Fruit fly (Drosophila melanogaster) whole organism, wandering third instar larva: Measurements from ENCODE around the gene Drak.

Experiments used
- GATAd ChIP-seq: sonication (Bioruptor generic); optimal IDR thresholded peaks from 2 replicates; lab custom pipeline; 2016; ENCODE audit warnings: missing biosample characterization, missing genetic modification characterization
- OdsH ChIP-seq: fragments of 200-800 bp; sonication (Bioruptor generic); optimal IDR thresholded peaks from 2 replicates; lab custom pipeline; 2016; ENCODE audit warnings: missing biosample characterization, mild to moderate bottlenecking, missing genetic modification characterization
- Rel ChIP-seq, 2 experiments: fragments of 200-800 bp; sonication (Bioruptor generic) in 1 of 2; optimal IDR thresholded peaks; 2 replicates in 1 of 2; 3 replicates in 1 of 2; lab custom pipeline; 2016 to 2019; ENCODE audit warnings: mild to moderate bottlenecking in 2 of 2, missing biosample characterization in 2 of 2, missing genetic modification characterization in 2 of 2, moderate library complexity in 1 of 2
- br ChIP-seq: fragments of 200-800 bp; sonication (Bioruptor generic); optimal IDR thresholded peaks from 2 replicates; lab custom pipeline; 2016; ENCODE audit warnings: missing biosample characterization, missing genetic modification characterization
- brk ChIP-seq: fragments of 200-800 bp; sonication (Bioruptor generic); optimal IDR thresholded peaks from 2 replicates; lab custom pipeline; 2016; ENCODE audit warnings: missing biosample characterization, mild to moderate bottlenecking, missing genetic modification characterization
- dmrt93B ChIP-seq: fragments of 200-800 bp; sonication (Bioruptor generic); optimal IDR thresholded peaks from 2 replicates; lab custom pipeline; 2018; ENCODE audit warnings: missing biosample characterization, mild to moderate bottlenecking, missing genetic modification characterization
- fru ChIP-seq: fragments of 200-800 bp; sonication (Bioruptor generic); optimal IDR thresholded peaks from 3 replicates; lab custom pipeline; 2016; ENCODE audit warnings: missing biosample characterization, mild to moderate bottlenecking, missing genetic modification characterization
- lola ChIP-seq: fragments of >200 bp; optimal IDR thresholded peaks from 2 replicates; lab custom pipeline; 2017; ENCODE audit warnings: missing biosample characterization, missing genetic modification characterization
- pan ChIP-seq: fragments of >200 bp; optimal IDR thresholded peaks from 2 replicates; lab custom pipeline; 2017
- usp ChIP-seq: fragments of >200 bp; optimal IDR thresholded peaks from 2 replicates; lab custom pipeline; 2017; ENCODE audit warnings: missing biosample characterization, missing genetic modification characterization

- TF ChIP-seq dmrt93B (GFP tag; lab: Kevin White, UChicago) (peak; percentile 51), br (peak; percentile 65), pan (no peak), fru (GFP tag; lab: Kevin White, UChicago) (peak; percentile 79), lola (GFP tag; lab: Kevin White, UChicago) (no peak), Rel (GFP tag; optimal IDR thresholded peaks at IDR 0.05; lab: Kevin White, UChicago) (no peak), Rel (tag; optimal IDR thresholded peaks at IDR 0.05; lab: Kevin White, UChicago) (peak; percentile 25), GATAd (GFP tag; lab: Kevin White, UChicago) (no peak), OdsH (GFP tag; lab: Kevin White, UChicago) (peak; percentile 42), brk (GFP tag; lab: Kevin White, UChicago) (no peak), usp (GFP tag; lab: Kevin White, UChicago) (no peak)
Observed at dm6 chrX:11499454-11499853, 6.5 kb downstream of the Drak start.
